Worm (Caenorhabditis elegans) whole organism, young adult: ENCODE data around the gene srw-56.

Source experiments
- F52B5.7 ChIP-seq: sonication (generic microtip); optimal IDR thresholded peaks from 2 replicates; lab custom pipeline; 2016; ENCODE audit warnings: mild to moderate bottlenecking, missing genetic modification characterization, missing compliant biosample characterization
- ceh-91 ChIP-seq: fragments of 200-800 bp; sonication (Bioruptor generic); IDR thresholded peaks from 2 replicates; pipeline ENCODE4 v1.3.6; 2022; ENCODE audit warnings: missing genetic modification reagents, missing genetic modification characterization, missing compliant biosample characterization
- ztf-28 ChIP-seq: fragments of 200-800 bp; sonication (Bioruptor generic); IDR thresholded peaks from 2 replicates; pipeline ENCODE4 v1.3.6; 2022; ENCODE audit warnings: missing genetic modification reagents, missing genetic modification characterization, missing compliant biosample characterization

- TF ChIP-seq ceh-91 (GFP tag; lab: Robert Waterston, UW) (no peak), ztf-28 (GFP tag; lab: Robert Waterston, UW) (no peak), F52B5.7 (tag; lab: Kevin White, UChicago) (no peak)
Observed at ce11 chrV:15965114-15965513, 12.5 kb upstream of the srw-56 start, which contains the start of gene sri-2.
